Fruit fly (Drosophila melanogaster) whole organism, adult: ENCODE data around the gene gcm.

Experiments used
- CG11617 ChIP-seq: fragments of 200-800 bp; sonication (Bioruptor generic); optimal IDR thresholded peaks from 2 replicates; lab custom pipeline; 2017; ENCODE audit warnings: mild to moderate bottlenecking, missing biosample characterization, missing genetic modification reagents, missing genetic modification characterization
- CG12768 ChIP-seq: fragments of 200-800 bp; sonication (Bioruptor generic); optimal IDR thresholded peaks from 2 replicates; lab custom pipeline; 2017; ENCODE audit warnings: missing biosample characterization, missing genetic modification characterization, mild to moderate bottlenecking, moderate library complexity, missing genetic modification reagents
- CG33017 ChIP-seq: fragments of 200-800 bp; sonication (Bioruptor generic); optimal IDR thresholded peaks from 2 replicates; lab custom pipeline; 2018; ENCODE audit warnings: missing biosample characterization, mild to moderate bottlenecking, missing genetic modification characterization, moderate library complexity
- CG7101 ChIP-seq: fragments of 200-800 bp; sonication (Bioruptor generic); optimal IDR thresholded peaks from 2 replicates; lab custom pipeline; 2018; ENCODE audit warnings: missing biosample characterization, mild to moderate bottlenecking, missing genetic modification characterization, moderate library complexity
- Clk ChIP-seq: fragments of 200-800 bp; sonication (Bioruptor generic); optimal IDR thresholded peaks from 2 replicates; lab custom pipeline; 2017; ENCODE audit warnings: missing biosample characterization, missing genetic modification characterization
- Crg-1 ChIP-seq: fragments of 200-800 bp; sonication (Bioruptor generic); optimal IDR thresholded peaks from 2 replicates; lab custom pipeline; 2016; ENCODE audit warnings: missing biosample characterization, missing genetic modification characterization
- Hr96 ChIP-seq: fragments of 200-800 bp; sonication (Bioruptor generic); optimal IDR thresholded peaks from 2 replicates; lab custom pipeline; 2016; ENCODE audit warnings: missing biosample characterization, missing genetic modification characterization
- cic ChIP-seq: fragments of 200-800 bp; sonication (Bioruptor generic); optimal IDR thresholded peaks from 2 replicates; lab custom pipeline; 2017; ENCODE audit warnings: missing biosample characterization, mild to moderate bottlenecking, missing genetic modification characterization, moderate library complexity
- kay ChIP-seq: fragments of 200-800 bp; sonication (Bioruptor generic); peaks from one replicate; lab custom pipeline; 2016; ENCODE audit warnings: missing biosample characterization, missing genetic modification characterization, borderline replicate concordance
- pad ChIP-seq: fragments of 200-800 bp; sonication (Bioruptor generic); optimal IDR thresholded peaks from 3 replicates; lab custom pipeline; 2017; ENCODE audit warnings: missing biosample characterization, missing genetic modification characterization, mild to moderate bottlenecking, moderate library complexity, missing genetic modification reagents
- tj ChIP-seq: fragments of 200-800 bp; sonication (Bioruptor generic); optimal IDR thresholded peaks from 3 replicates; lab custom pipeline; 2017; ENCODE audit warnings: missing biosample characterization, mild to moderate bottlenecking, missing genetic modification characterization, moderate library complexity

DNA sequence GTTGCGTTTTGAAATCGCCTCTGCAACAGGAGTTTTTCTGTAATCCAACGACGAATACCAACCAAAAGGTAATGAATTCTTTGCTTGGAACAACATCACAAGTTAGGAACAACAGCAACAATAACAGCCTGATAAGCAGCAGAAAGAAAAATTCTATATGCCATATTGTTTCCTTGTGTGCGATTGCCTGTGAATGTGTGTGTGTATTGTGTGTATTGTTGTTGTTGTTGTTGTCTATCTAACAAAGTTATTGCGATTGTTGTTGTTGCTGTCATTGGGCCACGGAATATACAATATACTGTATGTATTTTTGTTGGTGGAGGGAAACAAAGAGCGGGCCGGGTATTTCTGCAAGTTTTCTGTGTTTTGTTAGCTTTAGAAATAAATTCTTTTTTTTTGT lies 12.4 kb downstream of the gcm start:
- TF ChIP-seq kay (GFP tag; lab: Kevin White, UChicago) (peak; percentile 80), cic (no peak), CG12768 (no peak), Hr96 (GFP tag; lab: Kevin White, UChicago) (no peak), tj (GFP tag; lab: Kevin White, UChicago) (no peak), CG33017 (tag; lab: Kevin White, UChicago) (no peak), pad (GFP tag; lab: Kevin White, UChicago) (no peak), Clk (GFP tag; lab: Kevin White, UChicago) (no peak), Crg-1 (GFP tag; lab: Kevin White, UChicago) (no peak), CG7101 (no peak), CG11617 (GFP tag; lab: Kevin White, UChicago) (no peak)
